Fruit fly (Drosophila melanogaster) whole organism, wandering third instar larva: ENCODE data around the gene CG33947.
A peak's percentile ranks its signal among the peaks of the same experiment; 100 is the strongest.

ENCODE experiments used
- Abd-B ChIP-seq: fragments of >200 bp; optimal IDR thresholded peaks from 2 replicates; lab custom pipeline; 2017; ENCODE audit warnings: missing biosample characterization, missing genetic modification characterization
- CG32264 ChIP-seq: fragments of 200-800 bp; sonication (Bioruptor generic); optimal IDR thresholded peaks from 2 replicates; lab custom pipeline; 2016; ENCODE audit warnings: missing biosample characterization, missing genetic modification characterization
- CG9705 ChIP-seq: fragments of 200-800 bp; sonication (Bioruptor generic); optimal IDR thresholded peaks from 2 replicates; lab custom pipeline; 2018; ENCODE audit warnings: missing biosample characterization, mild to moderate bottlenecking, missing genetic modification characterization
- CrebA ChIP-seq: fragments of 200-800 bp; sonication (Bioruptor generic); optimal IDR thresholded peaks from 2 replicates; lab custom pipeline; 2016; ENCODE audit warnings: missing biosample characterization, mild to moderate bottlenecking, missing genetic modification characterization, borderline replicate concordance
- Dfd ChIP-seq: fragments of >200 bp; optimal IDR thresholded peaks from 2 replicates; lab custom pipeline; 2017; ENCODE audit warnings: missing biosample characterization, missing genetic modification characterization
- Dif ChIP-seq: fragments of 200-275, 200-300 bp; sonication (Bioruptor generic); optimal IDR thresholded peaks from 2 replicates; lab custom pipeline; 2018; ENCODE audit warnings: missing biosample characterization, missing genetic modification characterization; ENCODE audit not compliant: partially characterized antibody
- GATAd ChIP-seq: sonication (Bioruptor generic); optimal IDR thresholded peaks from 2 replicates; lab custom pipeline; 2016; ENCODE audit warnings: missing biosample characterization, missing genetic modification characterization
- HLH106 ChIP-seq: fragments of 200-800 bp; optimal IDR thresholded peaks from 3 replicates; lab custom pipeline; 2019; ENCODE audit warnings: missing biosample characterization, mild to moderate bottlenecking, missing genetic modification characterization, moderate library complexity
- Hnf4 ChIP-seq: fragments of 200-800 bp; sonication (Bioruptor generic); optimal IDR thresholded peaks from 2 replicates; lab custom pipeline; 2016; ENCODE audit warnings: missing biosample characterization, mild to moderate bottlenecking, missing genetic modification characterization
- Hr78 ChIP-seq: fragments of >200 bp; optimal IDR thresholded peaks from 2 replicates; lab custom pipeline; 2017; ENCODE audit warnings: missing biosample characterization, missing genetic modification characterization
- Hr83 ChIP-seq: fragments of 200-300 bp; sonication (Bioruptor generic); optimal IDR thresholded peaks from 2 replicates; lab custom pipeline; 2016; ENCODE audit warnings: missing biosample characterization, mild to moderate bottlenecking, missing genetic modification characterization, moderate library complexity; ENCODE audit not compliant: poor library complexity, severe bottlenecking
- Jra ChIP-seq: sonication (Bioruptor generic); optimal IDR thresholded peaks from 2 replicates; lab custom pipeline; 2016; ENCODE audit warnings: missing biosample characterization, missing genetic modification characterization
- Mio ChIP-seq: sonication (Bioruptor generic); optimal IDR thresholded peaks from 2 replicates; lab custom pipeline; 2016; ENCODE audit warnings: missing biosample characterization, missing genetic modification characterization
- Myc ChIP-seq: fragments of >200 bp; optimal IDR thresholded peaks from 2 replicates; lab custom pipeline; 2017
- N ChIP-seq: fragments of >200 bp; optimal IDR thresholded peaks from 2 replicates; lab custom pipeline; 2018; ENCODE audit warnings: missing biosample characterization, missing external identifiers, missing genetic modification characterization
- OdsH ChIP-seq: fragments of 200-800 bp; sonication (Bioruptor generic); optimal IDR thresholded peaks from 2 replicates; lab custom pipeline; 2016; ENCODE audit warnings: missing biosample characterization, mild to moderate bottlenecking, missing genetic modification characterization
- Rel ChIP-seq, 2 experiments: fragments of 200-800 bp; sonication (Bioruptor generic) in 1 of 2; optimal IDR thresholded peaks; 2 replicates in 1 of 2; 3 replicates in 1 of 2; lab custom pipeline; 2016 to 2019; ENCODE audit warnings: mild to moderate bottlenecking in 2 of 2, missing biosample characterization in 2 of 2, missing genetic modification characterization in 2 of 2, moderate library complexity in 1 of 2
- Sp1 ChIP-seq: fragments of 200-800 bp; sonication (Bioruptor generic); optimal IDR thresholded peaks from 3 replicates; lab custom pipeline; 2019; ENCODE audit warnings: missing biosample characterization, mild to moderate bottlenecking, missing genetic modification characterization, moderate library complexity
- Vsx2 ChIP-seq: fragments of 200-300, 225-300 bp; sonication (Bioruptor generic); optimal IDR thresholded peaks from 2 replicates; lab custom pipeline; 2018; ENCODE audit warnings: missing biosample characterization, missing genetic modification characterization; ENCODE audit not compliant: partially characterized antibody
- br ChIP-seq: fragments of 200-800 bp; sonication (Bioruptor generic); optimal IDR thresholded peaks from 2 replicates; lab custom pipeline; 2016; ENCODE audit warnings: missing biosample characterization, missing genetic modification characterization
- brk ChIP-seq: fragments of 200-800 bp; sonication (Bioruptor generic); optimal IDR thresholded peaks from 2 replicates; lab custom pipeline; 2016; ENCODE audit warnings: missing biosample characterization, mild to moderate bottlenecking, missing genetic modification characterization
- dl ChIP-seq, 2 experiments: fragments of 175-275, 200-275 bp in 1 of 2; fragments of 200-275 bp in 1 of 2; sonication (Bioruptor generic); optimal IDR thresholded peaks; lab custom pipeline; 2018; ENCODE audit warnings: mild to moderate bottlenecking in 2 of 2, missing biosample characterization in 2 of 2, missing genetic modification characterization in 2 of 2, moderate library complexity in 2 of 2; ENCODE audit not compliant: partially characterized antibody in 2 of 2, insufficient read depth in 1 of 2
- dmrt93B ChIP-seq: fragments of 200-800 bp; sonication (Bioruptor generic); optimal IDR thresholded peaks from 2 replicates; lab custom pipeline; 2018; ENCODE audit warnings: missing biosample characterization, mild to moderate bottlenecking, missing genetic modification characterization
- dsf ChIP-seq: sonication (Bioruptor generic); optimal IDR thresholded peaks from 2 replicates; lab custom pipeline; 2016; ENCODE audit warnings: missing biosample characterization, missing genetic modification characterization, borderline replicate concordance
- ey ChIP-seq: fragments of 200-800 bp; sonication (Bioruptor generic); optimal IDR thresholded peaks from 2 replicates; lab custom pipeline; 2016; ENCODE audit warnings: missing biosample characterization, missing genetic modification characterization
- foxo ChIP-seq, 2 experiments: fragments of 200-800 bp; sonication (Bioruptor generic); optimal IDR thresholded peaks; 2 replicates in 1 of 2; 3 replicates in 1 of 2; lab custom pipeline; 2016 to 2017; ENCODE audit warnings: missing biosample characterization in 2 of 2, missing genetic modification characterization in 2 of 2
- fru ChIP-seq: fragments of 200-800 bp; sonication (Bioruptor generic); optimal IDR thresholded peaks from 3 replicates; lab custom pipeline; 2016; ENCODE audit warnings: missing biosample characterization, mild to moderate bottlenecking, missing genetic modification characterization
- h ChIP-seq: fragments of 200-800 bp; sonication (Bioruptor generic); optimal IDR thresholded peaks from 3 replicates; lab custom pipeline; 2016; ENCODE audit warnings: missing biosample characterization, mild to moderate bottlenecking, missing genetic modification characterization
- jim ChIP-seq: fragments of 175-275, 200-325 bp; sonication (Bioruptor generic); optimal IDR thresholded peaks from 2 replicates; lab custom pipeline; 2016; ENCODE audit warnings: missing biosample characterization, mild to moderate bottlenecking, missing genetic modification characterization
- lola ChIP-seq: fragments of >200 bp; optimal IDR thresholded peaks from 2 replicates; lab custom pipeline; 2017; ENCODE audit warnings: missing biosample characterization, missing genetic modification characterization
- pan ChIP-seq: fragments of >200 bp; optimal IDR thresholded peaks from 2 replicates; lab custom pipeline; 2017
- psq ChIP-seq: fragments of 200-800 bp; sonication (Bioruptor generic); optimal IDR thresholded peaks from 3 replicates; lab custom pipeline; 2017; ENCODE audit warnings: missing biosample characterization, mild to moderate bottlenecking, missing genetic modification characterization, moderate library complexity
- rgr ChIP-seq: fragments of 200-800 bp; sonication (Bioruptor generic); optimal IDR thresholded peaks from 3 replicates; lab custom pipeline; 2016; ENCODE audit warnings: missing biosample characterization, mild to moderate bottlenecking, missing genetic modification characterization
- sage ChIP-seq: fragments of 200-800 bp; sonication (Bioruptor generic); optimal IDR thresholded peaks from 2 replicates; lab custom pipeline; 2016; ENCODE audit warnings: missing biosample characterization, mild to moderate bottlenecking, missing genetic modification characterization
- sv ChIP-seq: fragments of 200-800 bp; sonication (Bioruptor generic); optimal IDR thresholded peaks from 3 replicates; lab custom pipeline; 2016; ENCODE audit warnings: missing biosample characterization, missing genetic modification characterization
- tai ChIP-seq: sonication (Bioruptor generic); optimal IDR thresholded peaks from 2 replicates; lab custom pipeline; 2016; ENCODE audit warnings: missing biosample characterization, missing genetic modification characterization
- usp ChIP-seq: fragments of >200 bp; optimal IDR thresholded peaks from 2 replicates; lab custom pipeline; 2017; ENCODE audit warnings: missing biosample characterization, missing genetic modification characterization
- woc ChIP-seq: sonication (Bioruptor generic); optimal IDR thresholded peaks from 2 replicates; lab custom pipeline; 2016; ENCODE audit warnings: missing biosample characterization, mild to moderate bottlenecking, missing genetic modification characterization

The CG33947 gene

DNA sequence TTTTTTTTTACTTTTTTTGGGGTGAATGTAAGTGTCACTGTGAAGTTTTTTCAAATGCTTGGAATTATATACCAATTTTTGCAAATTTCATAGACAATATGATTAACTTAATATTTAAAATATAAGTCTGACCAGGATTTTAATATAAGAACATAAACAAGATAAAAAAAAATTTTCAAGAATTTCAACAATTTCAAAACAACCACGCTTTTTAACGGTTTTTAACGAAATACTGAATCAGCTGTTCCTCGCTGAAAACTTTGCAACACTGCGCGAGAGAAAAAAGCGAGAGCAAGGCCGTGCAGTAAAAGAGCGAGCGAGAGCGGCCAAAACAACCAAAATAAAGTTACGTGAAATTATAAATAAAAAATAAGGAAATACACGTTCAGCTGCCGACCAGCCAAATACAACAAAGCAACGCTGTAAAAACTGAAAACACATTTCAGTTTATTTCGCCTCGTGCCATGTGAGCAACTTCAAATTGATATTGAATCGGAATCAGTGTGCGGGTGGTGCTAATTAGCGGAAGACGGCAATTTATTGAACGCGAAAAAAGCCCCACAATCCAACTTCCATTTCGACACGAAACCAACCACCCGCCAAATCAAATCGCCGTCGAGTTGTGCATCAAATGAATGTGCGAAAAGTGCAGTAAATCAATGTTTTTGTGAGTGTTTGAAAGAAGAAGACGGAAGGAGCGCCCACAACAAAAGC is at the start of gene CG33947, which contains the start of the genes CG46439 and Iyd:
Gene CG33947 (plus strand): TSS at position 302 of the 714 bp plus-strand sequence.
Gene CG46439 (minus strand): TSS at position 51 of the 714 bp plus-strand sequence.
Gene Iyd (minus strand): TSS at position 51 of the 714 bp plus-strand sequence.
- TF ChIP-seq ey (GFP tag; lab: Kevin White, UChicago) (no peak), Hr78 (GFP tag; lab: Kevin White, UChicago) (no peak), sv (GFP tag; lab: Kevin White, UChicago) (no peak), OdsH (GFP tag; lab: Kevin White, UChicago) (no peak), foxo (GFP tag; optimal IDR thresholded peaks at IDR 0.05; lab: Kevin White, UChicago) (peak; percentile 21 to 41), Myc (lab: Kevin White, UChicago) (peak; percentile 7), psq (peak; percentile 54), CG32264 (GFP tag; lab: Kevin White, UChicago) (peak; percentile 67), Dif (GFP tag; lab: Kevin White, UChicago) (peak; percentile 40), Mio (GFP tag; lab: Kevin White, UChicago) (no peak), br (GFP tag; lab: Kevin White, UChicago) (peak; percentile 43), rgr (peak; percentile 16), N (GFP tag; lab: Kevin White, UChicago) (no peak), GATAd (no peak), pan (lab: Kevin White, UChicago) (no peak), Sp1 (GFP tag; lab: Kevin White, UChicago) (peak; percentile 53), Vsx2 (GFP tag; lab: Kevin White, UChicago) (peak; percentile 75), brk (GFP tag; lab: Kevin White, UChicago) (peak; percentile 78), Dfd (GFP tag; lab: Kevin White, UChicago) (no peak), tai (GFP tag; lab: Kevin White, UChicago) (no peak), h (GFP tag; lab: Kevin White, UChicago) (peak; percentile 43), CG9705 (GFP tag; lab: Kevin White, UChicago) (no peak), Rel (GFP tag; optimal IDR thresholded peaks at IDR 0.05; lab: Kevin White, UChicago) (no peak), Rel (tag; optimal IDR thresholded peaks at IDR 0.05; lab: Kevin White, UChicago) (peak; percentile 90), jim (GFP tag; lab: Kevin White, UChicago) (no peak), dsf (GFP tag; lab: Kevin White, UChicago) (no peak), sage (peak; percentile 80), dmrt93B (GFP tag; lab: Kevin White, UChicago) (no peak), Hr83 (GFP tag; lab: Kevin White, UChicago) (no peak), usp (GFP tag; lab: Kevin White, UChicago) (no peak), Jra (GFP tag; lab: Kevin White, UChicago) (peak; percentile 34), CrebA (GFP tag; lab: Kevin White, UChicago) (no peak), Abd-B (GFP tag; lab: Kevin White, UChicago) (no peak), lola (GFP tag; lab: Kevin White, UChicago) (no peak), woc (GFP tag; lab: Kevin White, UChicago) (peak; percentile 16), Hnf4 (GFP tag; lab: Kevin White, UChicago) (peak; percentile 49), dl (GFP tag; optimal IDR thresholded peaks at IDR 0.05; lab: Kevin White, UChicago; ENCODE audit: insufficient read depth in 1 of 2, partially characterized antibody in 2 of 2) (no peak), HLH106 (tag; lab: Kevin White, UChicago) (peak; percentile 23), fru (GFP tag; lab: Kevin White, UChicago) (peak; percentile 50)

dm6 chr3L:11046559-11046958 is 49.7 kb upstream of the CG33947 start:
- peak; percentile 82 for TF ChIP-seq Dfd (GFP tag; lab: Kevin White, UChicago)
- TF ChIP-seq Rel (GFP tag; optimal IDR thresholded peaks at IDR 0.05; lab: Kevin White, UChicago), result no peak
- no peak for TF ChIP-seq Rel (tag; optimal IDR thresholded peaks at IDR 0.05; lab: Kevin White, UChicago)
- TF ChIP-seq OdsH (GFP tag; lab: Kevin White, UChicago), result no peak
- no peak for TF ChIP-seq h (GFP tag; lab: Kevin White, UChicago)
- no peak for TF ChIP-seq GATAd
- TF ChIP-seq CG9705 (GFP tag; lab: Kevin White, UChicago), result no peak
- TF ChIP-seq woc (GFP tag; lab: Kevin White, UChicago), result no peak
- no peak for TF ChIP-seq HLH106 (tag; lab: Kevin White, UChicago)
